Fruit fly (Drosophila melanogaster): ENCODE results near the gene CG10226.

DNA sequence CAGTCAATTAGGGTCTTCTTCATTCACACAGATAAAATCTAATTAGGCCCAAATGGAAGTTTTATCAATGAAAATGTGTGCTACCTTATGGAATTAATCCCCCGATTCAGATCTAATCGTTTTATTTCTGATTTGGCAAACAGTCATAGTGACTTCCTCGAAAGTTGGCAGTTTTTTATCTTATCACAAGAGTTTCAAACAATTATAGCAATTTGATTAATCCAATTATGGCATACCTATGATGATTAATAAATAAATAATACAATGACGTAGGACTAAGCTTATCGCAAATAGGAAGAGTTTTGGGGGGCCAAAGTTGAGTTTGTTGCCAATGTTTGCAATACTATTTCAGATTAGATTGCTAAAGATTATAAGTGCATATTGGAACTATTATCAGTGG, 21.4 kb upstream of the CG10226 start:
- TF ChIP-seq psq (optimal IDR thresholded peaks at IDR 0.05), result no peak
- no peak for TF ChIP-seq ttk (optimal IDR thresholded peaks at IDR 0.05)
- TF ChIP-seq h (optimal IDR thresholded peaks at IDR 0.05), result no peak
- no peak for TF ChIP-seq Sin3A (optimal IDR thresholded peaks at IDR 0.05)
- no peak for TF ChIP-seq Myc (optimal IDR thresholded peaks at IDR 0.05)
- TF ChIP-seq insv (optimal IDR thresholded peaks at IDR 0.05), result no peak

All from Kc167 (cell line).